Fruit fly (Drosophila melanogaster) whole organism, embryonic: ENCODE data around the gene PH4alphaEFB.

Source experiments
- Ada2b ChIP-seq: fragments of 200-800 bp; sonication (Bioruptor generic); IDR thresholded peaks from 2 replicates; pipeline ENCODE4 v1.3.6; 2022; ENCODE audit warnings: missing biosample characterization, missing genetic modification characterization
- Adf1 ChIP-seq: fragments of 200-800 bp; sonication (Bioruptor generic); IDR thresholded peaks from 2 replicates; pipeline ENCODE4 v1.3.6; 2022; ENCODE audit warnings: missing biosample characterization, missing genetic modification characterization
- BtbVII ChIP-seq: fragments of 200-800 bp; sonication (Bioruptor generic); optimal IDR thresholded peaks from 3 replicates; lab custom pipeline; 2017; ENCODE audit warnings: missing biosample characterization, mild to moderate bottlenecking, missing genetic modification characterization
- Bteb2 ChIP-seq: fragments of 200-800 bp; sonication (Bioruptor generic); optimal IDR thresholded peaks from 2 replicates; lab custom pipeline; 2016; ENCODE audit warnings: missing biosample characterization, missing genetic modification characterization
- CG1024 ChIP-seq: fragments of 200-800 bp; sonication (Bioruptor generic); IDR thresholded peaks from 2 replicates; pipeline ENCODE4 v1.3.6; 2022; ENCODE audit warnings: missing biosample characterization, missing genetic modification characterization
- CG10462 ChIP-seq: fragments of 200-800 bp; sonication (Bioruptor generic); optimal IDR thresholded peaks from 2 replicates; lab custom pipeline; 2016; ENCODE audit warnings: missing biosample characterization, missing genetic modification characterization
- CG11696 ChIP-seq: fragments of 200-800 bp; sonication (Bioruptor generic); IDR thresholded peaks from 2 replicates; pipeline ENCODE4 v1.3.6; 2022; ENCODE audit warnings: missing biosample characterization, missing genetic modification characterization
- CG15073 ChIP-seq: fragments of 200-800 bp; sonication (Bioruptor generic); optimal IDR thresholded peaks from 2 replicates; lab custom pipeline; 2016; ENCODE audit warnings: missing biosample characterization, missing genetic modification characterization
- CG31388 ChIP-seq: fragments of 200-800 bp; sonication (Bioruptor generic); optimal IDR thresholded peaks from 2 replicates; lab custom pipeline; 2016; ENCODE audit warnings: missing biosample characterization, missing genetic modification characterization
- CG32532 ChIP-seq: fragments of 200-800 bp; sonication (Bioruptor generic); IDR thresholded peaks from 2 replicates; pipeline ENCODE4 v1.3.6; 2022; ENCODE audit warnings: missing biosample characterization, missing genetic modification characterization
- CG42726 ChIP-seq: fragments of 200-800 bp; sonication (Bioruptor generic); IDR thresholded peaks from 2 replicates; pipeline ENCODE4 v1.3.6; 2022; ENCODE audit warnings: missing biosample characterization, missing genetic modification characterization; ENCODE audit not compliant: partially characterized antibody
- CG4617 ChIP-seq: fragments of 200-800 bp; sonication (Bioruptor generic); optimal IDR thresholded peaks from 3 replicates; lab custom pipeline; 2016; ENCODE audit warnings: missing biosample characterization, missing genetic modification characterization, borderline replicate concordance
- CG4820 ChIP-seq: fragments of 200-800 bp; sonication (Bioruptor generic); optimal IDR thresholded peaks from 3 replicates; lab custom pipeline; 2016; ENCODE audit warnings: missing biosample characterization, missing genetic modification characterization
- CG6683 ChIP-seq: fragments of 200-800 bp; sonication (Bioruptor generic); optimal IDR thresholded peaks from 2 replicates; lab custom pipeline; 2017; ENCODE audit warnings: missing biosample characterization, mild to moderate bottlenecking, missing genetic modification characterization, missing genetic modification reagents
- CG6813 ChIP-seq: fragments of 200-800 bp; sonication (Bioruptor generic); optimal IDR thresholded peaks from 2 replicates; lab custom pipeline; 2017; ENCODE audit warnings: missing biosample characterization, missing genetic modification characterization, mild to moderate bottlenecking, moderate library complexity, missing genetic modification reagents
- CG8290 ChIP-seq, 3 experiments: fragments of 200-800 bp; sonication (Bioruptor generic); optimal IDR thresholded peaks; 2 replicates each; lab custom pipeline; 2016 to 2019; ENCODE audit warnings: missing biosample characterization in 3 of 3, missing genetic modification characterization in 3 of 3, mild to moderate bottlenecking in 2 of 3, moderate library complexity in 1 of 3
- CG9876 ChIP-seq: fragments of 200-800 bp; sonication (Bioruptor generic); optimal IDR thresholded peaks from 2 replicates; lab custom pipeline; 2016; ENCODE audit warnings: missing biosample characterization, missing genetic modification characterization
- D19A ChIP-seq: fragments of 200-800 bp; optimal IDR thresholded peaks from 3 replicates; lab custom pipeline; 2019; ENCODE audit warnings: missing biosample characterization, mild to moderate bottlenecking, missing genetic modification characterization, moderate library complexity
- Drgx ChIP-seq: fragments of 200-800 bp; sonication (Bioruptor generic); IDR thresholded peaks from 2 replicates; pipeline ENCODE4 v1.3.6; 2022; ENCODE audit warnings: missing biosample characterization, missing genetic modification characterization
- HLHmδ ChIP-seq: fragments of 200-800 bp; sonication (Bioruptor generic); optimal IDR thresholded peaks from 2 replicates; lab custom pipeline; 2018; ENCODE audit warnings: missing biosample characterization, mild to moderate bottlenecking, missing genetic modification characterization, moderate library complexity
- Hr78 ChIP-seq, 2 experiments: fragments of 200-800 bp in 1 of 2; fragments of >200 bp in 1 of 2; sonication (Bioruptor generic) in 1 of 2; optimal IDR thresholded peaks; 2 replicates each; lab custom pipeline; 2017 to 2019; ENCODE audit warnings: missing biosample characterization in 2 of 2, missing genetic modification characterization in 2 of 2, mild to moderate bottlenecking in 1 of 2, moderate library complexity in 1 of 2
- MTF-1 ChIP-seq: fragments of 200-800 bp; sonication (Bioruptor generic); optimal IDR thresholded peaks from 2 replicates; lab custom pipeline; 2018; ENCODE audit warnings: missing biosample characterization, mild to moderate bottlenecking, missing genetic modification characterization, borderline replicate concordance
- PHDP ChIP-seq: fragments of 200-800 bp; sonication (Bioruptor generic); optimal IDR thresholded peaks from 3 replicates; lab custom pipeline; 2018; ENCODE audit warnings: missing biosample characterization, mild to moderate bottlenecking, missing genetic modification characterization, moderate library complexity
- Sin3A ChIP-seq: fragments of >200 bp; optimal IDR thresholded peaks from 2 replicates; lab custom pipeline; 2018
- Sox102F ChIP-seq: fragments of 200-800 bp; sonication (Bioruptor generic); optimal IDR thresholded peaks from 2 replicates; lab custom pipeline; 2018; ENCODE audit warnings: missing biosample characterization, mild to moderate bottlenecking, missing genetic modification characterization, moderate library complexity
- Ssrp ChIP-seq: fragments of 200-800 bp; sonication (Bioruptor generic); optimal IDR thresholded peaks from 2 replicates; lab custom pipeline; 2018; ENCODE audit warnings: missing biosample characterization, mild to moderate bottlenecking, missing genetic modification characterization, moderate library complexity
- Xrp1 ChIP-seq: fragments of 200-800 bp; sonication (Bioruptor generic); IDR thresholded peaks from 2 replicates; pipeline ENCODE4 v1.3.6; 2022; ENCODE audit warnings: missing biosample characterization, missing genetic modification characterization
- ab ChIP-seq: fragments of 200-800 bp; sonication (Bioruptor generic); optimal IDR thresholded peaks from 2 replicates; lab custom pipeline; 2016; ENCODE audit warnings: missing biosample characterization, missing genetic modification characterization
- bbx ChIP-seq: fragments of 200-800 bp; sonication (Bioruptor generic); IDR thresholded peaks from 2 replicates; pipeline ENCODE4 v1.3.6; 2022; ENCODE audit warnings: missing biosample characterization, missing genetic modification characterization; ENCODE audit not compliant: partially characterized antibody
- bigmax ChIP-seq: fragments of 200-800 bp; sonication (Bioruptor generic); optimal IDR thresholded peaks from 2 replicates; lab custom pipeline; 2018; ENCODE audit warnings: missing biosample characterization, mild to moderate bottlenecking, missing genetic modification characterization
- btn ChIP-seq: fragments of 200-800 bp; sonication (Bioruptor generic); optimal IDR thresholded peaks from 2 replicates; lab custom pipeline; 2016; ENCODE audit warnings: missing biosample characterization, missing genetic modification characterization
- cato ChIP-seq: fragments of 200-800 bp; sonication (Bioruptor generic); optimal IDR thresholded peaks from 2 replicates; lab custom pipeline; 2016; ENCODE audit warnings: missing biosample characterization, missing genetic modification characterization, borderline replicate concordance
- crp ChIP-seq, 2 experiments: fragments of 200-800 bp; sonication (Bioruptor generic); optimal IDR thresholded peaks; 2 replicates in 1 of 2; 3 replicates in 1 of 2; lab custom pipeline; 2017; ENCODE audit warnings: missing biosample characterization in 2 of 2, missing genetic modification characterization in 2 of 2, mild to moderate bottlenecking in 1 of 2, moderate library complexity in 1 of 2
- da ChIP-seq: fragments of 200-800 bp; sonication (Bioruptor generic); optimal IDR thresholded peaks from 2 replicates; lab custom pipeline; 2016; ENCODE audit warnings: missing biosample characterization, missing genetic modification characterization
- gsb-n ChIP-seq: fragments of 200-800 bp; sonication (Bioruptor generic); optimal IDR thresholded peaks from 3 replicates; lab custom pipeline; 2018; ENCODE audit warnings: missing biosample characterization, mild to moderate bottlenecking, missing genetic modification characterization
- ham ChIP-seq: fragments of 200-800 bp; sonication (Bioruptor generic); IDR thresholded peaks from 2 replicates; pipeline ENCODE4 v1.3.6; 2022; ENCODE audit warnings: missing biosample characterization, missing genetic modification characterization
- kay ChIP-seq: fragments of 200-800 bp; sonication (Bioruptor generic); optimal IDR thresholded peaks from 2 replicates; lab custom pipeline; 2016; ENCODE audit warnings: missing biosample characterization, missing genetic modification characterization
- lola ChIP-seq, 3 experiments: fragments of >200 bp in 2 of 3; fragments of 200-800 bp in 1 of 3; sonication (Bioruptor generic) in 1 of 3; optimal IDR thresholded peaks; 2 replicates each; lab custom pipeline; 2017 to 2019; ENCODE audit warnings: missing biosample characterization in 3 of 3, missing genetic modification characterization in 3 of 3, mild to moderate bottlenecking in 1 of 3, moderate library complexity in 1 of 3
- maf-S ChIP-seq: fragments of 200-800 bp; sonication (Bioruptor generic); optimal IDR thresholded peaks from 2 replicates; lab custom pipeline; 2016; ENCODE audit warnings: missing biosample characterization, missing genetic modification characterization
- oc ChIP-seq: fragments of 200-800 bp; sonication (Bioruptor generic); optimal IDR thresholded peaks from 2 replicates; lab custom pipeline; 2018; ENCODE audit warnings: missing biosample characterization, mild to moderate bottlenecking, missing genetic modification characterization, moderate library complexity
- odd ChIP-seq: fragments of 200-800 bp; sonication (Bioruptor generic); optimal IDR thresholded peaks from 2 replicates; lab custom pipeline; 2017; ENCODE audit warnings: missing biosample characterization, mild to moderate bottlenecking, missing genetic modification characterization
- pho ChIP-seq: fragments of 200-800 bp; sonication (Bioruptor generic); optimal IDR thresholded peaks from 2 replicates; lab custom pipeline; 2016; ENCODE audit warnings: missing biosample characterization, missing genetic modification characterization
- psq ChIP-seq: fragments of 200-800 bp; sonication (Bioruptor generic); optimal IDR thresholded peaks from 2 replicates; lab custom pipeline; 2017; ENCODE audit warnings: missing biosample characterization, missing genetic modification characterization
- sc ChIP-seq, 3 experiments: fragments of >200 bp in 2 of 3; fragments of 200-800 bp in 1 of 3; sonication (Bioruptor generic) in 1 of 3; optimal IDR thresholded peaks; 2 replicates in 2 of 3; 3 replicates in 1 of 3; lab custom pipeline; 2017; ENCODE audit warnings: mild to moderate bottlenecking in 1 of 3, missing biosample characterization in 1 of 3, missing genetic modification characterization in 1 of 3, missing genetic modification reagents in 1 of 3
- sens-2 ChIP-seq: fragments of 200-800 bp; sonication (Bioruptor generic); IDR thresholded peaks from 2 replicates; pipeline ENCODE4 v1.3.6; 2022; ENCODE audit warnings: missing biosample characterization, missing genetic modification characterization
- trh ChIP-seq: fragments of 200-800 bp; sonication (Bioruptor generic); optimal IDR thresholded peaks from 2 replicates; lab custom pipeline; 2016; ENCODE audit warnings: missing biosample characterization, missing genetic modification characterization
- tup ChIP-seq: fragments of 200-800 bp; sonication (Bioruptor generic); optimal IDR thresholded peaks from 2 replicates; lab custom pipeline; 2016; ENCODE audit warnings: missing biosample characterization, mild to moderate bottlenecking, missing genetic modification characterization, moderate library complexity
- zf30C ChIP-seq: fragments of 200-800 bp; sonication (Bioruptor generic); optimal IDR thresholded peaks from 3 replicates; lab custom pipeline; 2018; ENCODE audit warnings: missing biosample characterization, mild to moderate bottlenecking, missing genetic modification characterization

Gene PH4alphaEFB

dm6 chr3R:30459066-30459935, 6.5 kb upstream of the PH4alphaEFB start, which contains the start of the genes CG2224 and CDase (continued):
- TF ChIP-seq CG32532 (GFP tag; lab: Robert Waterston, UW) (no peak), Ssrp (tag; lab: Kevin White, UChicago) (no peak), lola (GFP tag; optimal IDR thresholded peaks at IDR 0.05; lab: Kevin White, UChicago) (no peak), maf-S (GFP tag; lab: Kevin White, UChicago) (no peak), trh (GFP tag; lab: Kevin White, UChicago) (no peak), CG10462 (no peak), Sin3A (lab: Kevin White, UChicago) (no peak), BtbVII (no peak), ab (GFP tag; lab: Kevin White, UChicago) (no peak), CG4820 (no peak), CG9876 (GFP tag; lab: Kevin White, UChicago) (no peak), crp (GFP tag; optimal IDR thresholded peaks at IDR 0.05; lab: Kevin White, UChicago) (peak; percentile 89 to 99), Sox102F (GFP tag; lab: Kevin White, UChicago) (no peak), Drgx (GFP tag; lab: Robert Waterston, UW) (no peak), kay (GFP tag; lab: Kevin White, UChicago) (no peak), Hr78 (GFP tag; optimal IDR thresholded peaks at IDR 0.05; lab: Kevin White, UChicago) (no peak), oc (tag; lab: Kevin White, UChicago) (no peak), PHDP (tag; lab: Kevin White, UChicago) (peak; percentile 8), tup (GFP tag; lab: Kevin White, UChicago) (no peak), CG6813 (GFP tag; lab: Kevin White, UChicago) (no peak), cato (GFP tag; lab: Kevin White, UChicago) (no peak), Bteb2 (GFP tag; lab: Kevin White, UChicago) (no peak), HLHmδ (GFP tag; lab: Kevin White, UChicago) (no peak), CG42726 (GFP tag; lab: Robert Waterston, UW) (peak; percentile 59; the same call in 1 of the 2 replicates), da (GFP tag; lab: Kevin White, UChicago) (no peak), sc (optimal IDR thresholded peaks at IDR 0.05; lab: Kevin White, UChicago) (no peak), sc (GFP tag; optimal IDR thresholded peaks at IDR 0.05; lab: Kevin White, UChicago) (no peak), CG15073 (GFP tag; lab: Kevin White, UChicago) (no peak), bbx (peak; percentile 94), sens-2 (GFP tag; lab: Robert Waterston, UW) (no peak), D19A (tag; lab: Kevin White, UChicago) (no peak), ham (no peak), odd (GFP tag; lab: Kevin White, UChicago) (no peak), psq (GFP tag; lab: Kevin White, UChicago) (no peak), btn (GFP tag; lab: Kevin White, UChicago) (no peak), MTF-1 (GFP tag; lab: Kevin White, UChicago) (no peak), zf30C (GFP tag; lab: Kevin White, UChicago) (no peak), gsb-n (no peak), CG1024 (GFP tag; lab: Robert Waterston, UW) (no peak), CG6683 (GFP tag; lab: Kevin White, UChicago) (no peak), Ada2b (no peak), pho (GFP tag; lab: Kevin White, UChicago) (no peak), CG4617 (GFP tag; lab: Kevin White, UChicago) (peak; percentile 16), Xrp1 (GFP tag; lab: Robert Waterston, UW) (no peak), CG31388 (GFP tag; lab: Kevin White, UChicago) (no peak), bigmax (GFP tag; lab: Kevin White, UChicago) (no peak), CG8290 (GFP tag; optimal IDR thresholded peaks at IDR 0.05; lab: Kevin White, UChicago) (no peak), CG8290 (tag; optimal IDR thresholded peaks at IDR 0.05; lab: Kevin White, UChicago) (peak in 1 of 2 experiments; percentile 48), CG11696 (GFP tag; lab: Robert Waterston, UW) (no peak), Adf1 (GFP tag; lab: Robert Waterston, UW) (no peak)
